Fruit fly (Drosophila melanogaster): ENCODE results near the gene CG5346.

Gene CG5346

DNA sequence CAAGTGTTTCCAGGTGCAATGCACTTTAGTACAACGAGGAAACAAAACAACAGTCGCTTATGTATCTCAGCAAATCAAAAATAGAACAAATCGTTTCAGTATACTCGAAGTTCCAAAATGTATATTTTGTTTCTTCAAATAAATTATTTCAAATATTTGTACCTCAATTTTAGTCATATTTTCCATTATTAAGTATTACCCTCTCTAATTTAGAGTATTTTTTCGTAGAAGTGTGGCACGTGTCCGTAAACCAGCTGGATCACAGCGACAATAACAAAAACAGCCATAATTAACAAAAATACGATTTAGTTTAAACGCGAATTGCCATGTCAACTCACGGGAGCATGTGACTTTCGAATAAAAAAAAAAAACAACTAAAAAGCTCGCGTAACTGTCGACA lies 9.7 kb downstream of the CG5346 start:
- TF ChIP-seq Sin3A (optimal IDR thresholded peaks at IDR 0.05) (no peak), h (optimal IDR thresholded peaks at IDR 0.05) (no peak), Myc (optimal IDR thresholded peaks at IDR 0.05) (no peak), insv (optimal IDR thresholded peaks at IDR 0.05) (no peak), psq (optimal IDR thresholded peaks at IDR 0.05) (no peak), ttk (optimal IDR thresholded peaks at IDR 0.05) (no peak)

DNA sequence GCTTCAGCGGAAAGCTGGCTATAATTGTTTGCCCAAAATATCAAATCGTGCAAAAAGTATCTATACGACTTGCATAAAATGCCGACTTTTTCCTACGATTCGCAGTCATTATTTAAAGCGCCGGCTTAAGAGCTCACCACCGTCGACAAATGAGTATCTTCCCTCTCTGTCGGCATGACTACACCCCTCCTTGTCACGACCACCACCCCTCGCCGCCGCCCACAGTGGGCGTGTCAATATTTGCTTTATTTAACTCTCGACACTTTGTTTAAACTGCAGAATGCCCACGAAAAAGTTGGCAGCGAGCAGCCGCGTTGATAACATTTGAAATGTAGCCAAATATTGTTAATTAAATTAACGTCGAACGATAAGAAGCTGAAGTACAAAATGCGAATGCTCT lies 10.2 kb downstream of the CG5346 start:
- TF ChIP-seq Sin3A (optimal IDR thresholded peaks at IDR 0.05) (no peak), insv (optimal IDR thresholded peaks at IDR 0.05) (no peak), Myc (optimal IDR thresholded peaks at IDR 0.05) (no peak)

DNA sequence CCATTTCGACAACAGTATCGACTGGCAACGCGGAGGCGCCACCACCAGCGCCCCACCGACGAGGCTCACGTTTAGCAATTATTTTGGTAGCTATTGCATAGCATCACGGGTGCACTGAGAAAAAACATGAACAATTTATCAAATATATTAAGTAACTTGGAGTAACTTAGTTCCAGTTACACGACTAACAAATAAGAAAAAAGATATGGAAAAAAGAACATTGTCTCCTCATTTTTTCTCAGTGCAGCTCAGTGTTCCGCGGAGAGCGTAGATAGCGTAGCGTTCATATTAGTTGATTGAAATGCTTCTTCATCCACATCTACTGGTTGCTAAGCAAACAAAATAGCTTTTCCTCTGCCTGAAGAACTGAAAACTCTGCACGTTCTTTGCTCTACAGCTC lies 13.1 kb downstream of the CG5346 start:
- TF ChIP-seq insv (optimal IDR thresholded peaks at IDR 0.05) (no peak), h (optimal IDR thresholded peaks at IDR 0.05) (no peak), Sin3A (optimal IDR thresholded peaks at IDR 0.05) (no peak), Myc (optimal IDR thresholded peaks at IDR 0.05) (no peak), psq (optimal IDR thresholded peaks at IDR 0.05) (no peak), ttk (optimal IDR thresholded peaks at IDR 0.05) (no peak)

dm6 chr3R:22503630-22504029 lies 24.8 kb downstream of the CG5346 start:
- TF ChIP-seq ttk (optimal IDR thresholded peaks at IDR 0.05) (no peak), insv (optimal IDR thresholded peaks at IDR 0.05) (no peak), psq (optimal IDR thresholded peaks at IDR 0.05) (no peak), h (optimal IDR thresholded peaks at IDR 0.05) (no peak)

DNA sequence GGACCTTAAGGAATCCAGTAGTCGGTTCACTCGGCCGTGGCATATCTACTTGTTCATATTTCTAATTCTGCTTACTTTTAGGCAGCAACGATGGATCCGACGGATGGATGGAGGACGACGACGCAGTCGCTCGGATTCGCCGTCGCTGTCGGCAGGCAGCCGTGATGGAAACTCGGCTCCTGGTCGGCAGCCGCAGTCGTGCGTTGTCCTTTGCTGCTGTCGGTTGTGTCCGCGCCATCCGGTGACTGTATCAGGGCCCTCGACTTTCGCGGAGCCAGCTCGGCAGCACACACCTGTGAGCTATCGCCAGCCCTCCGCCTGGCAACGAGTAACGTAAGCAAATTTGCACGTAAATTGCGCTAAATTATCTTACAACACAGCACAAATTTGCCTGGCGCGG lies 31.4 kb downstream of the CG5346 start, which contains the start of gene Octbeta1R:
Octbeta1R (plus strand) TSS at position 191 of the 400 bp plus-strand sequence.
- TF ChIP-seq Sin3A (optimal IDR thresholded peaks at IDR 0.05) (no peak), psq (optimal IDR thresholded peaks at IDR 0.05) (no peak), ttk (optimal IDR thresholded peaks at IDR 0.05) (no peak), Myc (optimal IDR thresholded peaks at IDR 0.05) (no peak), insv (optimal IDR thresholded peaks at IDR 0.05) (no peak), h (optimal IDR thresholded peaks at IDR 0.05) (no peak)

DNA sequence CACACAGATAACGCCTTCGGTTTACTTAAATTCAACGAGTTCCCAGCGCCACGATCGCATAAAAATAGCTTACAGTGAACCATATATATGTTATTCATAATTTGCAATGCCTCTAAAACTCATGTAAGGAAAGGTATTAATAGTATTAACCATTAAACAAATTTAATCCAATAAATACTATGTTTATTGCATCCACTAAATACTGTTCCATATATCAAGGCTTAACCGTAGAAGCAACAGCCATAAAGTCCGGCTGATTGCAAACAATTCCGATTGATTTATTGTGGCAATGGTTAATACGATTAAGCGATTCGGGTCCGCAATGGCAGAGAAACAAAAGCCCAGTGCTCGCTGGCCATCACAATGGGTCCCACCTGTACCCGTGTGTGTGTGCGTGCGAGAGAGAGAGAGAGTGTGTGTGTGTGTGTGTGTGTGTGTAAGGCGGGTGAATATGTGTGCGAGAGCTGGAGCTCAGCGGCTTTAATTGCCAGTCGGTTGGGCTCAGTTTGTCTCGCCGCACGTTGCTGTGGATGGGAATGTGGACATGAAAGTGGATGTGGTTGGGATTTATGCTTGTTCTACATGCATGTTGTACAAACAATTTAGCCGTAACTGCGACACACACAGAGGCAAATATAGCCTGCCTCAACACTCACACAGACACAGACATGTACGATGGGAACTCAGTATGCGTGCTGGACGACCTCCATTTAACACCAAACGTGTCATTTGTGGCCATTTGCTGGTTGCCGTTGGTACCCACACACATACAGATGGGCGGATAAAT lies 33.7 kb downstream of the CG5346 start:
- TF ChIP-seq insv (optimal IDR thresholded peaks at IDR 0.05) (no peak), psq (optimal IDR thresholded peaks at IDR 0.05) (no peak), ttk (optimal IDR thresholded peaks at IDR 0.05) (no peak), Sin3A (optimal IDR thresholded peaks at IDR 0.05) (no peak), h (optimal IDR thresholded peaks at IDR 0.05) (no peak)

- TF ChIP-seq psq (optimal IDR thresholded peaks at IDR 0.05) (no peak), ttk (optimal IDR thresholded peaks at IDR 0.05) (no peak), insv (optimal IDR thresholded peaks at IDR 0.05) (no peak), Sin3A (optimal IDR thresholded peaks at IDR 0.05) (no peak), Myc (optimal IDR thresholded peaks at IDR 0.05) (no peak), h (optimal IDR thresholded peaks at IDR 0.05) (no peak)
Observed at dm6 chr3R:22492767-22493166, 35.7 kb downstream of the CG5346 start, which contains the start of gene tHMG2. TSS of gene tHMG2 (plus strand) at chr3R:22492953.

DNA sequence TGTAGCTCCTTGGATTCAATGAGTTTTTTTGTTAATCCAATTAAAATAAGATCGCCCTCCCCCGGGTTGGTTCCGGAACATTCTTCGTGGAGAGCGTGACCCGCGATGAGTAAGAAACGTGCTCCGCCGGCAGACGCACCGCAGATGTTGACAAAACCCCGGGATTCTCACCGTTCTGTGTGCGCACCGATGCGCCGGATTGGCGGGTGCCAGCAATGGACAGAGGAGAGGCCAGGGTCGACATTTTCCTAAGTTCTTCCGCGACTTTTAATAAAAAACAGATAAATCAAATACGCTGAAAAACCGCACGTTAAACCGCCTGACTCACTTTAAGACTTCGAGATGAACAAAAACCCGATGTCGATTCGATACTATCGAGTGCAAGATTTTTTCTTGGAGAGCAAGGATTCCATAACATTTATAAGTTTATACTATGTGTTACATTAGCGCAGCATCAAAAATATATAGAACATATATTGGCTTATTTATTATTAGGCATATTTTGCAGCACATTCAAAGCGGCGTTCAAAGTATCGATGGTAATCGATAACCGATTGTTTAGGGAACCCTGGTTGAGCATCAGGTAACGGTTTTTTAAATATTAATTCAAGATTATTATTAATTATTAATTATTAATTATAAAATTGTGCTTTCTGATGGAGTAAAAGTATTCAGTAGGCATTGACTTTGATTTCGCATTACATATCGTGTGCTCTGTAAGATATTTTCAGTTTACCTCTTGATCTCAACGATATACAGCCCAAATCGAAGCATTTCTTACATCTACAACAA lies 37.2 kb downstream of the CG5346 start, which contains the start of the genes CCT1 and tHMG1:
CCT1 (minus strand) TSS at position 352 of the 792 bp plus-strand sequence.
tHMG1 (plus strand) TSS at position 742 of the 792 bp plus-strand sequence.
- TF ChIP-seq h (optimal IDR thresholded peaks at IDR 0.05) (no peak), psq (optimal IDR thresholded peaks at IDR 0.05) (no peak), insv (optimal IDR thresholded peaks at IDR 0.05) (no peak), Sin3A (optimal IDR thresholded peaks at IDR 0.05) (no peak), ttk (optimal IDR thresholded peaks at IDR 0.05) (no peak)

DNA sequence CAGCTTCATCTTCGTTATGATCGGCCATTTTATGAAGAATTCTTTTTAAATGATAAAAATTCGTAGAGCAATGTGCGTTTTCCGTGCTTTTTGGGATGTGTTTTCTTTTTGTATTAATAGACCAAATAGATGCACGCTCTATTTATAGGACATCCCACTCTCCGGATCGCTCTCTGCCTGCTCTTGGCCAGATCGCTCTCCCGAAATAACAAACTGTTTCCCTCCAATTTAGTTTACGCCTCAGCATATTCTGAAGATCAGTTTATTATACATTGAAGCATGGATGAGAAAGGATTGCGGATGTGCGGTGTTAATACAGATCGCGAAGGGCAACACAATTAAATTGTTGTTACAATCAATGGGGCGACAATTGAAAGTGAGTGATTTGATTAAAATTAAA lies 39.6 kb downstream of the CG5346 start, which contains the start of gene CG5376:
CG5376 (minus strand) TSS at position 101 of the 400 bp plus-strand sequence.
- TF ChIP-seq Myc (optimal IDR thresholded peaks at IDR 0.05) (no peak), h (optimal IDR thresholded peaks at IDR 0.05) (no peak), ttk (optimal IDR thresholded peaks at IDR 0.05) (no peak), psq (optimal IDR thresholded peaks at IDR 0.05) (no peak), Sin3A (optimal IDR thresholded peaks at IDR 0.05) (no peak), insv (optimal IDR thresholded peaks at IDR 0.05) (no peak)

DNA sequence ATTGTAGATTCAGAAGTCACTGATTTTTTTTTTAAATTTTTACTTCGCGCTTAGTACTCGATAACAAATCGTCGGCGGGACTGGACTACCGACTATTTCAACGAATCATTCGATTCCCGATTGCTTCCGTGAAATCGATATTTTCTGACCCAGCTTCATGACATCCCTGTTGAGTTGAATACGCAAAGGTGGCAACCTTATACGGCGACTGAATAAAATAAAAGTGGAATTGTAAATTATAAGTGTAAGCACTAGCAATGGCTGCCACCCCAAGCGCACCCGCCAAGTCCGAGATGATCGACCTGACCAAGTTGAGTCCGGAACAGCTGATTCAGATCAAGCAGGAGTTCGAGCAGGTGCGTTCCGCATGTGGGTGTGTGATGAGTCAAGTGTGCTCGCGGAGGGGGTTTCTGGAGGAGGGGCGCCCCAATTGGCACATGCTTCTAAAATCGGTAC lies 41.4 kb downstream of the CG5346 start, which contains the start of gene Pfdn5:
Pfdn5 (plus strand) TSS at position 3 of the 456 bp plus-strand sequence.
- TF ChIP-seq psq (optimal IDR thresholded peaks at IDR 0.05) (no peak), ttk (optimal IDR thresholded peaks at IDR 0.05) (no peak), insv (optimal IDR thresholded peaks at IDR 0.05) (no peak), h (optimal IDR thresholded peaks at IDR 0.05) (no peak), Sin3A (optimal IDR thresholded peaks at IDR 0.05) (no peak), Myc (optimal IDR thresholded peaks at IDR 0.05) (no peak)

- TF ChIP-seq Sin3A (optimal IDR thresholded peaks at IDR 0.05) (no peak), psq (optimal IDR thresholded peaks at IDR 0.05) (no peak), ttk (optimal IDR thresholded peaks at IDR 0.05) (no peak), Myc (optimal IDR thresholded peaks at IDR 0.05) (no peak), insv (optimal IDR thresholded peaks at IDR 0.05) (no peak), h (optimal IDR thresholded peaks at IDR 0.05) (no peak)
Observed at dm6 chr3R:22483537-22483936, 44.9 kb downstream of the CG5346 start.
